Worm (Caenorhabditis elegans) whole organism, young adult: ENCODE data around the gene R02D5.7.
A peak's percentile ranks its signal among the peaks of the same experiment; 100 is the strongest.

ENCODE experiments used
- C17E4.6 ChIP-seq: fragments of 200-800 bp; sonication (Bioruptor generic); IDR thresholded peaks from 2 replicates; pipeline ENCODE4 v1.3.6; 2022; ENCODE audit warnings: missing genetic modification reagents, missing genetic modification characterization, missing compliant biosample characterization
- F10E7.11 ChIP-seq: sonication (generic microtip); optimal IDR thresholded peaks from 2 replicates; lab custom pipeline; 2017; ENCODE audit warnings: mild to moderate bottlenecking, missing genetic modification characterization, moderate library complexity, missing compliant biosample characterization
- F57C9.4 ChIP-seq: sonication (generic microtip); optimal IDR thresholded peaks from 2 replicates; lab custom pipeline; 2017; ENCODE audit warnings: mild to moderate bottlenecking, missing genetic modification characterization, missing compliant biosample characterization
- Y56A3A.18 ChIP-seq: fragments of 200-800 bp; sonication (Bioruptor generic); IDR thresholded peaks from 2 replicates; pipeline ENCODE4 v1.3.6; 2022; ENCODE audit warnings: missing genetic modification reagents, missing genetic modification characterization, missing compliant biosample characterization
- Y67H2A.10 ChIP-seq: fragments of 200-800 bp; sonication (Bioruptor generic); conservative IDR thresholded peaks from 2 replicates; pipeline ENCODE4 v1.3.6; 2022; ENCODE audit warnings: missing genetic modification reagents, missing genetic modification characterization, missing compliant biosample characterization
- aptf-2 ChIP-seq: fragments of 200-800 bp; sonication (Bioruptor generic); conservative IDR thresholded peaks from 2 replicates; pipeline ENCODE4 v1.3.6; 2022; ENCODE audit warnings: missing genetic modification reagents, missing genetic modification characterization, missing compliant biosample characterization
- ccch-3 ChIP-seq: fragments of 200-800 bp; sonication (Bioruptor generic); optimal IDR thresholded peaks from 2 replicates; lab custom pipeline; 2018; ENCODE audit warnings: mild to moderate bottlenecking, missing genetic modification characterization, missing compliant biosample characterization
- cebp-1 ChIP-seq, 2 experiments: fragments of 200-800 bp in 1 of 2; sonication (Bioruptor generic) in 1 of 2; sonication (generic microtip) in 1 of 2; IDR thresholded peaks in 1 of 2; optimal IDR thresholded peaks in 1 of 2; 2 replicates each; pipeline versions ENCODE4 v1.3.6 to Lab custom; 2017 to 2022; ENCODE audit warnings: missing compliant biosample characterization in 2 of 2, missing genetic modification characterization in 2 of 2, mild to moderate bottlenecking in 1 of 2, missing genetic modification reagents in 1 of 2, moderate library complexity in 1 of 2
- dox-1 ChIP-seq: fragments of 200-800 bp; sonication (Bioruptor generic); IDR thresholded peaks from 2 replicates; pipeline ENCODE4 v1.3.6; 2022; ENCODE audit warnings: missing genetic modification reagents, missing genetic modification characterization, missing compliant biosample characterization
- efl-1 ChIP-seq: fragments of 150-350 bp; optimal IDR thresholded peaks from 2 replicates; lab custom pipeline; 2014; ENCODE audit warnings: missing biosample characterization, missing genetic modification reagents, missing genetic modification characterization
- egl-18 ChIP-seq: fragments of 200-800 bp; sonication (Bioruptor generic); IDR thresholded peaks from 2 replicates; pipeline ENCODE4 v1.3.6; 2022; ENCODE audit warnings: missing genetic modification reagents, missing genetic modification characterization, missing compliant biosample characterization
- hrde-1 ChIP-seq: sonication (generic microtip); optimal IDR thresholded peaks from 2 replicates; lab custom pipeline; 2016; ENCODE audit warnings: missing genetic modification characterization, mild to moderate bottlenecking, missing compliant biosample characterization, moderate library complexity, missing genotype, missing genetic modification reagents, borderline replicate concordance
- let-607 ChIP-seq, 2 experiments: fragments of 200-800 bp in 1 of 2; sonication (Bioruptor generic) in 1 of 2; sonication (generic microtip) in 1 of 2; optimal IDR thresholded peaks; 2 replicates each; lab custom pipeline; 2016 to 2018; ENCODE audit warnings: mild to moderate bottlenecking in 2 of 2, missing compliant biosample characterization in 2 of 2, missing genetic modification characterization in 2 of 2, moderate library complexity in 2 of 2, missing genotype in 1 of 2
- lin-54 ChIP-seq: fragments of 200-800 bp; sonication (Bioruptor generic); optimal IDR thresholded peaks from 2 replicates; lab custom pipeline; 2018; ENCODE audit warnings: mild to moderate bottlenecking, missing genetic modification characterization, missing compliant biosample characterization
- madf-10 ChIP-seq: sonication (generic microtip); optimal IDR thresholded peaks from 2 replicates; lab custom pipeline; 2016; ENCODE audit warnings: mild to moderate bottlenecking, missing genetic modification characterization, missing compliant biosample characterization
- mxl-1 ChIP-seq: sonication (generic microtip); optimal IDR thresholded peaks from 2 replicates; lab custom pipeline; 2016; ENCODE audit warnings: missing genetic modification characterization, missing compliant biosample characterization
- nfya-2 ChIP-seq: fragments of 200-800 bp; sonication (Bioruptor generic); IDR thresholded peaks from 2 replicates; pipeline ENCODE4 v1.3.6; 2022; ENCODE audit warnings: missing genetic modification reagents, missing genetic modification characterization, missing compliant biosample characterization
- nhr-80 ChIP-seq: sonication (generic microtip); optimal IDR thresholded peaks from 2 replicates; lab custom pipeline; 2016; ENCODE audit warnings: missing genetic modification characterization, missing compliant biosample characterization
- rpc-1 ChIP-seq, 2 experiments: fragments of 150-350 bp in 1 of 2; sonication (generic microtip) in 1 of 2; optimal IDR thresholded peaks; 2 replicates each; lab custom pipeline; 2014 to 2018; ENCODE audit warnings: missing biosample characterization in 1 of 2, missing genetic modification characterization in 1 of 2, missing genetic modification reagents in 1 of 2, missing genotype in 1 of 2
- sdz-38 ChIP-seq: sonication (generic microtip); optimal IDR thresholded peaks from 2 replicates; lab custom pipeline; 2016; ENCODE audit warnings: missing genotype, missing genetic modification characterization, missing compliant biosample characterization
- sea-2 ChIP-seq: fragments of 200-800 bp; sonication (Bioruptor generic); IDR thresholded peaks from 2 replicates; pipeline ENCODE4 v1.3.6; 2022; ENCODE audit warnings: missing genetic modification characterization, missing compliant biosample characterization
- snpc-1.1 ChIP-seq: sonication (generic microtip); optimal IDR thresholded peaks from 2 replicates; lab custom pipeline; 2017; ENCODE audit warnings: missing genetic modification characterization, mild to moderate bottlenecking, missing compliant biosample characterization, antibody characterized with exemption, moderate library complexity, missing genotype, missing genetic modification reagents; ENCODE audit not compliant: insufficient read depth
- snpc-1.3 ChIP-seq: sonication (generic microtip); optimal IDR thresholded peaks from 2 replicates; lab custom pipeline; 2017; ENCODE audit warnings: missing genetic modification characterization, mild to moderate bottlenecking, missing compliant biosample characterization, antibody characterized with exemption, moderate library complexity, missing genotype, missing genetic modification reagents; ENCODE audit not compliant: insufficient read depth
- zfh-2 ChIP-seq: fragments of 200-800 bp; sonication (Bioruptor generic); conservative IDR thresholded peaks from 2 replicates; pipeline ENCODE4 v1.3.6; 2022; ENCODE audit warnings: missing genetic modification reagents, missing genetic modification characterization, missing compliant biosample characterization
- ztf-25 ChIP-seq: fragments of 200-800 bp; sonication (Bioruptor generic); IDR thresholded peaks from 2 replicates; pipeline ENCODE4 v1.3.6; 2022; ENCODE audit warnings: missing genetic modification reagents, missing genetic modification characterization, missing compliant biosample characterization
- ztf-28 ChIP-seq: fragments of 200-800 bp; sonication (Bioruptor generic); IDR thresholded peaks from 2 replicates; pipeline ENCODE4 v1.3.6; 2022; ENCODE audit warnings: missing genetic modification reagents, missing genetic modification characterization, missing compliant biosample characterization
- ztf-3 ChIP-seq: fragments of 200-800 bp; sonication (Bioruptor generic); optimal IDR thresholded peaks from 2 replicates; lab custom pipeline; 2018; ENCODE audit warnings: mild to moderate bottlenecking, missing genetic modification characterization, missing compliant biosample characterization

The R02D5.7 gene

ce11 chrV:14506713-14507675 is 25.7 kb upstream of the R02D5.7 start:
- TF ChIP-seq egl-18 (GFP tag; lab: Robert Waterston, UW) (no peak), snpc-1.1 (no peak), nfya-2 (GFP tag; lab: Robert Waterston, UW) (no peak), sdz-38 (tag; lab: Kevin White, UChicago) (no peak), F10E7.11 (no peak), sea-2 (GFP tag; lab: Robert Waterston, UW) (no peak), ztf-3 (GFP tag; lab: Kevin White, UChicago) (no peak), rpc-1 (optimal IDR thresholded peaks at IDR 0.05; lab: Kevin White, UChicago) (no peak), rpc-1 (tag; optimal IDR thresholded peaks at IDR 0.05; lab: Kevin White, UChicago) (no peak), snpc-1.3 (tag; lab: Kevin White, UChicago) (no peak), mxl-1 (tag; lab: Kevin White, UChicago) (no peak), hrde-1 (tag; lab: Kevin White, UChicago) (no peak), aptf-2 (GFP tag; lab: Robert Waterston, UW) (no peak), madf-10 (tag; lab: Kevin White, UChicago) (no peak)

- TF ChIP-seq nhr-80 (peak; percentile 78), F57C9.4 (no peak), ccch-3 (no peak), Y67H2A.10 (GFP tag; lab: Robert Waterston, UW) (no peak), nfya-2 (GFP tag; lab: Robert Waterston, UW) (no peak), let-607 (tag; optimal IDR thresholded peaks at IDR 0.05; lab: Kevin White, UChicago) (peak in 1 of 2 experiments; percentile 1), C17E4.6 (GFP tag; lab: Robert Waterston, UW) (no peak), lin-54 (GFP tag; lab: Kevin White, UChicago) (no peak), ztf-28 (no peak), Y56A3A.18 (GFP tag; lab: Robert Waterston, UW) (no peak), zfh-2 (peak; percentile 62), dox-1 (GFP tag; lab: Robert Waterston, UW) (peak; percentile 48; the same call in 1 of the 2 replicates), ztf-25 (0 out of 2 replicates have a peak, but pooled peaks have one; percentile 15)
These were observed 24.5 kb upstream of the R02D5.7 start for ce11 chrV:14505745-14506214.

- peak; percentile 43 for TF ChIP-seq nhr-80
- TF ChIP-seq dox-1 (GFP tag; lab: Robert Waterston, UW) = 0 out of 2 replicates have a peak, but pooled peaks have one; percentile 15
- no peak for TF ChIP-seq sea-2 (GFP tag; lab: Robert Waterston, UW)
- TF ChIP-seq ztf-25 = no peak
- TF ChIP-seq zfh-2 = peak; percentile 37; the same call in 1 of the 2 replicates
- TF ChIP-seq, all 124 proteins: peak for 3
These were observed 23.5 kb upstream of the R02D5.7 start for ce11 chrV:14504774-14505173.

ce11 chrV:14504120-14504519 is 22.8 kb upstream of the R02D5.7 start:
- no peak for TF ChIP-seq ztf-25

ce11 chrV:14503065-14503464 is 21.8 kb upstream of the R02D5.7 start:
- TF ChIP-seq cebp-1 (GFP tag; IDR thresholded peaks at IDR 0.05; lab: Robert Waterston, UW) = no peak
- peak; percentile 37 for TF ChIP-seq cebp-1 (tag; optimal IDR thresholded peaks at IDR 0.05; lab: Kevin White, UChicago)
- TF ChIP-seq nhr-80 = peak; percentile 91
- TF ChIP-seq efl-1 = no peak
- TF ChIP-seq dox-1 (GFP tag; lab: Robert Waterston, UW) = 0 out of 2 replicates have a peak, but pooled peaks have one; percentile 43
